Worm (Caenorhabditis elegans) whole organism, late embryonic: ENCODE measurements around the gene marc-1.

ENCODE experiments used
- C08G9.2 ChIP-seq: sonication (generic microtip); optimal IDR thresholded peaks from 2 replicates; lab custom pipeline; 2016; ENCODE audit warnings: mild to moderate bottlenecking, missing genetic modification characterization, moderate library complexity, missing compliant biosample characterization
- C38D4.7 ChIP-seq: fragments of 200-800 bp; sonication (Bioruptor generic); optimal IDR thresholded peaks from 2 replicates; lab custom pipeline; 2018; ENCODE audit warnings: mild to moderate bottlenecking, missing genetic modification characterization, moderate library complexity, missing compliant biosample characterization
- K02D7.2 ChIP-seq: sonication (generic microtip); optimal IDR thresholded peaks from 2 replicates; lab custom pipeline; 2017; ENCODE audit warnings: mild to moderate bottlenecking, missing genetic modification characterization, missing compliant biosample characterization
- K09A11.1 ChIP-seq: sonication (generic microtip); optimal IDR thresholded peaks from 2 replicates; lab custom pipeline; 2017; ENCODE audit warnings: antibody characterized with exemption, mild to moderate bottlenecking, missing genetic modification characterization, missing compliant biosample characterization; ENCODE audit not compliant: insufficient read depth
- ahr-1 ChIP-seq: sonication (generic microtip); optimal IDR thresholded peaks from 2 replicates; lab custom pipeline; 2016; ENCODE audit warnings: missing genetic modification characterization, missing compliant biosample characterization
- ceh-14 ChIP-seq: sonication (generic microtip); optimal IDR thresholded peaks from 2 replicates; lab custom pipeline; 2016; ENCODE audit warnings: missing genotype, missing genetic modification characterization, missing compliant biosample characterization
- ceh-19 ChIP-seq: fragments of 200-800 bp; sonication (Bioruptor generic); optimal IDR thresholded peaks from 2 replicates; lab custom pipeline; 2018; ENCODE audit warnings: mild to moderate bottlenecking, missing genetic modification characterization, missing compliant biosample characterization
- ceh-22 ChIP-seq: sonication (generic microtip); optimal IDR thresholded peaks from 2 replicates; lab custom pipeline; 2017; ENCODE audit warnings: missing biosample characterization, missing genetic modification characterization
- ceh-24 ChIP-seq: sonication (generic microtip); optimal IDR thresholded peaks from 2 replicates; lab custom pipeline; 2016; ENCODE audit warnings: mild to moderate bottlenecking, missing genetic modification characterization, missing compliant biosample characterization
- ceh-30 ChIP-seq: fragments of 150-350 bp; optimal IDR thresholded peaks from 2 replicates; lab custom pipeline; 2014; ENCODE audit warnings: missing biosample characterization, missing genetic modification characterization
- ceh-45 ChIP-seq: fragments of 200-800 bp; sonication (Bioruptor generic); IDR thresholded peaks from 2 replicates; pipeline ENCODE4 v1.3.6; 2022; ENCODE audit warnings: missing genetic modification reagents, missing genetic modification characterization, missing compliant biosample characterization
- ceh-48 ChIP-seq: sonication (generic microtip); optimal IDR thresholded peaks from 2 replicates; lab custom pipeline; 2016; ENCODE audit warnings: missing genetic modification characterization, inconsistent platforms, missing compliant biosample characterization
- ceh-6 ChIP-seq: fragments of 200-800 bp; sonication (Bioruptor generic); optimal IDR thresholded peaks from 2 replicates; lab custom pipeline; 2018; ENCODE audit warnings: mild to moderate bottlenecking, missing genetic modification characterization, missing compliant biosample characterization
- ceh-9 ChIP-seq: sonication (generic microtip); optimal IDR thresholded peaks from 2 replicates; lab custom pipeline; 2016; ENCODE audit warnings: mild to moderate bottlenecking, missing genetic modification characterization, inconsistent platforms, missing compliant biosample characterization
- che-1 ChIP-seq: sonication (generic microtip); optimal IDR thresholded peaks from 2 replicates; lab custom pipeline; 2016; ENCODE audit warnings: mild to moderate bottlenecking, missing genetic modification characterization, missing compliant biosample characterization
- dmd-4 ChIP-seq: sonication (generic microtip); optimal IDR thresholded peaks from 2 replicates; lab custom pipeline; 2016; ENCODE audit warnings: borderline replicate concordance, missing genetic modification characterization, missing compliant biosample characterization
- dve-1 ChIP-seq: sonication (generic microtip); optimal IDR thresholded peaks from 2 replicates; lab custom pipeline; 2017; ENCODE audit warnings: antibody characterized with exemption, mild to moderate bottlenecking, missing genetic modification characterization, missing compliant biosample characterization
- elt-4 ChIP-seq: sonication (generic microtip); optimal IDR thresholded peaks from 2 replicates; lab custom pipeline; 2016; ENCODE audit warnings: missing genetic modification characterization, missing compliant biosample characterization
- ets-4 ChIP-seq: sonication (generic microtip); optimal IDR thresholded peaks from 2 replicates; lab custom pipeline; 2016; ENCODE audit warnings: missing genetic modification characterization, missing compliant biosample characterization
- eyg-1 ChIP-seq: sonication (generic microtip); optimal IDR thresholded peaks from 2 replicates; lab custom pipeline; 2016; ENCODE audit warnings: missing genotype, missing genetic modification characterization, missing compliant biosample characterization
- fax-1 ChIP-seq: sonication (generic microtip); optimal IDR thresholded peaks from 2 replicates; lab custom pipeline; 2016; ENCODE audit warnings: missing genotype, missing genetic modification characterization, missing compliant biosample characterization
- gmeb-2 ChIP-seq: sonication (generic microtip); optimal IDR thresholded peaks from 2 replicates; lab custom pipeline; 2016; ENCODE audit warnings: missing genetic modification characterization, inconsistent platforms, missing compliant biosample characterization
- hlh-13 ChIP-seq: fragments of 200-800 bp; sonication (Bioruptor generic); optimal IDR thresholded peaks from 2 replicates; lab custom pipeline; 2018; ENCODE audit warnings: mild to moderate bottlenecking, missing genetic modification characterization, missing compliant biosample characterization
- lin-11 ChIP-seq: fragments of 200-800 bp; sonication (Bioruptor generic); optimal IDR thresholded peaks from 2 replicates; lab custom pipeline; 2018; ENCODE audit warnings: mild to moderate bottlenecking, missing genetic modification characterization, missing compliant biosample characterization
- mec-3 ChIP-seq: sonication (generic microtip); optimal IDR thresholded peaks from 2 replicates; lab custom pipeline; 2016; ENCODE audit warnings: borderline replicate concordance, missing genetic modification characterization, missing compliant biosample characterization
- npax-4 ChIP-seq: sonication (generic microtip); optimal IDR thresholded peaks from 2 replicates; lab custom pipeline; 2016; ENCODE audit warnings: missing genetic modification characterization, missing compliant biosample characterization
- odd-2 ChIP-seq: sonication (generic microtip); optimal IDR thresholded peaks from 2 replicates; lab custom pipeline; 2017; ENCODE audit warnings: antibody characterized with exemption, mild to moderate bottlenecking, missing genetic modification characterization, missing compliant biosample characterization
- pax-1 ChIP-seq: fragments of 150-350 bp; optimal IDR thresholded peaks from 2 replicates; lab custom pipeline; 2014; ENCODE audit warnings: missing biosample characterization, missing genetic modification characterization
- ref-2 ChIP-seq: sonication (generic microtip); optimal IDR thresholded peaks from 2 replicates; lab custom pipeline; 2016; ENCODE audit warnings: missing genetic modification characterization, missing compliant biosample characterization
- rnt-1 ChIP-seq: sonication (generic microtip); optimal IDR thresholded peaks from 2 replicates; lab custom pipeline; 2016; ENCODE audit warnings: missing genetic modification characterization, missing compliant biosample characterization
- sdc-2 ChIP-seq: sonication (generic microtip); optimal IDR thresholded peaks from 2 replicates; lab custom pipeline; 2016; ENCODE audit warnings: missing genotype, missing genetic modification characterization, missing compliant biosample characterization
- sox-2 ChIP-seq: fragments of 200-800 bp; sonication (Bioruptor generic); IDR thresholded peaks from 2 replicates; pipeline ENCODE4 v1.3.6; 2022; ENCODE audit warnings: missing genetic modification reagents, missing genetic modification characterization, missing compliant biosample characterization
- sox-4 ChIP-seq: sonication (generic microtip); optimal IDR thresholded peaks from 2 replicates; lab custom pipeline; 2017; ENCODE audit warnings: mild to moderate bottlenecking, missing genetic modification characterization, inconsistent platforms, missing compliant biosample characterization
- tbx-2 ChIP-seq: sonication (generic microtip); optimal IDR thresholded peaks from 2 replicates; lab custom pipeline; 2016; ENCODE audit warnings: missing genetic modification characterization, missing compliant biosample characterization
- tbx-7 ChIP-seq: sonication (generic microtip); optimal IDR thresholded peaks from 2 replicates; lab custom pipeline; 2016; ENCODE audit warnings: missing genotype, missing genetic modification characterization, missing compliant biosample characterization
- unc-3 ChIP-seq, 2 experiments: fragments of 200-800 bp in 1 of 2; sonication (Bioruptor generic) in 1 of 2; sonication (generic microtip) in 1 of 2; conservative IDR thresholded peaks in 1 of 2; optimal IDR thresholded peaks in 1 of 2; 2 replicates each; pipeline versions ENCODE4 v1.3.6 to Lab custom; 2016 to 2022; ENCODE audit warnings: missing compliant biosample characterization in 2 of 2, missing genetic modification characterization in 2 of 2, missing genetic modification reagents in 1 of 2
- unc-55 ChIP-seq: sonication (generic microtip); optimal IDR thresholded peaks from 2 replicates; lab custom pipeline; 2017; ENCODE audit warnings: missing biosample characterization, missing genetic modification reagents, missing genetic modification characterization
- unc-86 ChIP-seq: sonication (generic microtip); optimal IDR thresholded peaks from 2 replicates; lab custom pipeline; 2016; ENCODE audit warnings: missing genetic modification characterization, missing compliant biosample characterization
- ztf-16 ChIP-seq: sonication (generic microtip); optimal IDR thresholded peaks from 2 replicates; lab custom pipeline; 2017; ENCODE audit warnings: missing genetic modification characterization, missing compliant biosample characterization

marc-1 gene

ce11 chrV:9712418-9713173 lies 26.9 kb upstream of the marc-1 start:
- TF ChIP-seq ceh-45 (GFP tag; lab: Robert Waterston, UW) (no peak), ceh-9 (no peak), ceh-30 (tag; lab: Kevin White, UChicago) (no peak), fax-1 (tag; lab: Kevin White, UChicago) (no peak), mec-3 (tag; lab: Kevin White, UChicago) (no peak), ceh-22 (tag; lab: Kevin White, UChicago) (no peak), ceh-14 (tag; lab: Kevin White, UChicago) (no peak), K09A11.1 (tag; lab: Kevin White, UChicago) (no peak), dmd-4 (tag; lab: Kevin White, UChicago) (no peak), npax-4 (no peak), che-1 (tag; lab: Kevin White, UChicago) (no peak), K02D7.2 (no peak), rnt-1 (tag; lab: Kevin White, UChicago) (no peak), sox-4 (tag; lab: Kevin White, UChicago) (no peak)

DNA sequence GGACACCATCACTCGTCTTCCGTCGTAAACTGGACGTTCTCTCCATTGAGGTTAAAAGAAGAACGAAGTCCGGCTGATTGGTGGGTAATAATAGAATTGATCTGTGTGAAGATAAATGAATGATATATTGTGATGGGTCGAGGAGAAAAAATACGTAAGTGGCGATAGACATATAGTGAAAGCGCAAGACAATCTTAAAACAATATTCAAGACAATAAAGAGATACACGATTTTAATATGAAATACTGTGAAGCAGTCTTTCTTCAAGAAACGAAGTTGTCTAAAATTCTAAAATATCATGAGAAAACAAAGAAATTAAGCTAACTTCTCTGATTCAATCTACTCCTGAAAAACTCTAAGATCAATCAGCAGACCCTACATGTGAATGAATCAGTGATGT lies 26.0 kb upstream of the marc-1 start, which contains the start of gene F40F9.10:
TSS of gene F40F9.10 (minus strand) at position 101 of the 400 bp plus-strand sequence.
- TF ChIP-seq ets-4 (no peak), ztf-16 (tag; lab: Kevin White, UChicago) (no peak), lin-11 (tag; lab: Kevin White, UChicago) (no peak), ceh-45 (GFP tag; lab: Robert Waterston, UW) (no peak), C38D4.7 (GFP tag; lab: Kevin White, UChicago) (no peak), ref-2 (no peak), fax-1 (tag; lab: Kevin White, UChicago) (no peak), mec-3 (tag; lab: Kevin White, UChicago) (no peak), hlh-13 (GFP tag; lab: Kevin White, UChicago) (no peak), ahr-1 (tag; lab: Kevin White, UChicago) (no peak), pax-1 (no peak), unc-55 (GFP tag; lab: Kevin White, UChicago) (no peak), gmeb-2 (tag; lab: Kevin White, UChicago) (no peak), sdc-2 (tag; lab: Kevin White, UChicago) (no peak), sox-2 (GFP tag; lab: Robert Waterston, UW) (no peak), ceh-22 (tag; lab: Kevin White, UChicago) (no peak), tbx-7 (tag; lab: Kevin White, UChicago) (no peak), elt-4 (tag; lab: Kevin White, UChicago) (no peak), unc-3 (GFP tag; conservative IDR thresholded peaks at IDR 0.05; lab: Robert Waterston, UW) (no peak), unc-3 (tag; optimal IDR thresholded peaks at IDR 0.05; lab: Kevin White, UChicago) (no peak)

ce11 chrV:9714909-9715308 lies 24.6 kb upstream of the marc-1 start, which contains the start of gene F40F9.3:
F40F9.3 (plus strand) TSS chrV:9715209.
- no peak for TF ChIP-seq ceh-6
- no peak for TF ChIP-seq hlh-13 (GFP tag; lab: Kevin White, UChicago)
- TF ChIP-seq eyg-1 (tag; lab: Kevin White, UChicago) = no peak
- TF ChIP-seq C08G9.2 (tag; lab: Kevin White, UChicago) = no peak
- TF ChIP-seq ztf-16 (tag; lab: Kevin White, UChicago) = no peak
- no peak for TF ChIP-seq sdc-2 (tag; lab: Kevin White, UChicago)
- TF ChIP-seq ceh-24 (tag; lab: Kevin White, UChicago) = no peak
- TF ChIP-seq ceh-19 (GFP tag; lab: Kevin White, UChicago) = no peak
- TF ChIP-seq lin-11 (tag; lab: Kevin White, UChicago) = no peak
- no peak for TF ChIP-seq unc-86
- no peak for TF ChIP-seq ceh-22 (tag; lab: Kevin White, UChicago)
- no peak for TF ChIP-seq ceh-48 (tag; lab: Kevin White, UChicago)
- no peak for TF ChIP-seq odd-2 (tag; lab: Kevin White, UChicago)
- TF ChIP-seq tbx-2 = no peak
- no peak for TF ChIP-seq dve-1 (tag; lab: Kevin White, UChicago)
- TF ChIP-seq ceh-9 = no peak
